Fruit fly (Drosophila melanogaster) whole organism, pupa: Measurements from ENCODE around the gene mkg-p.
A peak's percentile ranks its signal among the peaks of the same experiment; 100 is the strongest.

Source experiments
- CG10348 ChIP-seq: fragments of 200-800 bp; sonication (Bioruptor generic); IDR thresholded peaks from 2 replicates; pipeline ENCODE4 v1.3.6; 2022; ENCODE audit warnings: missing biosample characterization, missing genetic modification characterization
- CG12605 ChIP-seq: fragments of 200-800 bp; sonication (Bioruptor generic); IDR thresholded peaks from 2 replicates; pipeline ENCODE4 v1.3.6; 2022; ENCODE audit warnings: missing biosample characterization, missing genetic modification characterization
- CG13204 ChIP-seq: fragments of 200-800 bp; sonication (Bioruptor generic); optimal IDR thresholded peaks from 2 replicates; lab custom pipeline; 2018; ENCODE audit warnings: missing biosample characterization, mild to moderate bottlenecking, missing genetic modification characterization, moderate library complexity
- CG14655 ChIP-seq: fragments of 200-800 bp; sonication (Bioruptor generic); optimal IDR thresholded peaks from 3 replicates; lab custom pipeline; 2017; ENCODE audit warnings: mild to moderate bottlenecking, missing biosample characterization, missing genetic modification reagents, missing genetic modification characterization
- CG15710 ChIP-seq: fragments of 200-800 bp; sonication (Bioruptor generic); optimal IDR thresholded peaks from 2 replicates; lab custom pipeline; 2018; ENCODE audit warnings: missing biosample characterization, mild to moderate bottlenecking, missing genetic modification characterization, moderate library complexity
- CG17806 ChIP-seq: fragments of 200-800 bp; sonication (Bioruptor generic); optimal IDR thresholded peaks from 2 replicates; lab custom pipeline; 2018; ENCODE audit warnings: missing biosample characterization, mild to moderate bottlenecking, missing genetic modification characterization, moderate library complexity
- CG32121 ChIP-seq: fragments of 200-800 bp; sonication (Bioruptor generic); IDR thresholded peaks from 2 replicates; pipeline ENCODE4 v1.3.6; 2022; ENCODE audit warnings: missing biosample characterization, missing genetic modification characterization
- CG34367 ChIP-seq: fragments of 200-800 bp; sonication (Bioruptor generic); optimal IDR thresholded peaks from 2 replicates; lab custom pipeline; 2018; ENCODE audit warnings: missing biosample characterization, mild to moderate bottlenecking, missing genetic modification characterization
- CG4496 ChIP-seq: fragments of 200-800 bp; sonication (Bioruptor generic); IDR thresholded peaks from 3 replicates; pipeline ENCODE4 v1.3.6; 2022; ENCODE audit warnings: missing biosample characterization, missing genetic modification characterization
- CG8159 ChIP-seq: fragments of 200-800 bp; sonication (Bioruptor generic); optimal IDR thresholded peaks from 3 replicates; lab custom pipeline; 2018; ENCODE audit warnings: missing biosample characterization, mild to moderate bottlenecking, missing genetic modification characterization, moderate library complexity
- CG8301 ChIP-seq: fragments of 200-800 bp; sonication (Bioruptor generic); optimal IDR thresholded peaks from 2 replicates; lab custom pipeline; 2018; ENCODE audit warnings: missing biosample characterization, mild to moderate bottlenecking, missing genetic modification characterization
- CG9948 ChIP-seq: fragments of 200-800 bp; sonication (Bioruptor generic); optimal IDR thresholded peaks from 2 replicates; lab custom pipeline; 2018; ENCODE audit warnings: missing biosample characterization, mild to moderate bottlenecking, missing genetic modification characterization, moderate library complexity
- D1 ChIP-seq: fragments of 200-800 bp; sonication (Bioruptor generic); optimal IDR thresholded peaks from 2 replicates; lab custom pipeline; 2018; ENCODE audit warnings: missing biosample characterization, mild to moderate bottlenecking, missing genetic modification characterization, moderate library complexity
- EcR ChIP-seq: fragments of 200-800 bp; sonication (Bioruptor generic); optimal IDR thresholded peaks from 3 replicates; lab custom pipeline; 2019; ENCODE audit warnings: missing biosample characterization, missing genetic modification characterization, mild to moderate bottlenecking, moderate library complexity, missing genetic modification reagents
- Ets98B ChIP-seq: fragments of 200-800 bp; sonication (Bioruptor generic); IDR thresholded peaks from 2 replicates; pipeline ENCODE4 v1.3.6; 2022; ENCODE audit warnings: missing biosample characterization, missing genetic modification characterization
- Pif1A ChIP-seq: fragments of 200-800 bp; sonication (Bioruptor generic); optimal IDR thresholded peaks from 3 replicates; lab custom pipeline; 2016; ENCODE audit warnings: missing biosample characterization, missing genetic modification characterization
- Pif1B ChIP-seq: fragments of 200-800 bp; sonication (Bioruptor generic); optimal IDR thresholded peaks from 3 replicates; lab custom pipeline; 2016; ENCODE audit warnings: missing biosample characterization, missing genetic modification characterization
- Snoo ChIP-seq: fragments of 200-800 bp; sonication (Bioruptor generic); optimal IDR thresholded peaks from 3 replicates; lab custom pipeline; 2017; ENCODE audit warnings: missing biosample characterization, mild to moderate bottlenecking, missing genetic modification characterization, inconsistent platforms
- fd96Ca ChIP-seq: fragments of 200-800 bp; sonication (Bioruptor generic); IDR thresholded peaks from 3 replicates; pipeline ENCODE4 v1.3.6; 2022; ENCODE audit warnings: missing biosample characterization, missing genetic modification characterization
- gl ChIP-seq: fragments of 200-800 bp; sonication (Bioruptor generic); optimal IDR thresholded peaks from 2 replicates; lab custom pipeline; 2018; ENCODE audit warnings: missing biosample characterization, mild to moderate bottlenecking, missing genetic modification characterization
- rn ChIP-seq: fragments of 200-800 bp; sonication (Bioruptor generic); IDR thresholded peaks from 2 replicates; pipeline ENCODE4 v1.3.6; 2022; ENCODE audit warnings: missing biosample characterization, missing genetic modification characterization

mkg-p gene

DNA sequence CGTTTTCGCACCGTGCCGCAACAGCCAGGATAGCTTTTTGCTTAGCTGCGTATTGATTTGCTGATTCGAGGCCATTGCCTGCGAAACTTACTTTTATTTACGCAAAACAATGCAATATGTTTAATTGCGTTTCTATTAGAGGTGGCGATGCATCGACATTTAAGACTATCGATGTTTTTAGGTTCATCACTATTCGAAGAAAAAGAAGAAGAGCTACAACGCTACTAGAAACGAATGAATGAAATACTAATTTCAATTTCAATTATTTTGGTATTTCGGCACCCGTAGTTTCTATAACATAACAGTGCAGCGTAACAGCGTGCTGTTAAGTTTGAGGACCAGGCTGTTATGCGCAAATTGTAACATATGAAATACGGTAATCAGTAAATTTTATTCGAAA, at the start of gene mkg-p, which contains the start of the genes Tpt and CG13667:
mkg-p (minus strand) TSS at position 155 of the 400 bp plus-strand sequence.
Tpt (minus strand) TSS at position 155 of the 400 bp plus-strand sequence.
CG13667 (plus strand) TSS at position 332 of the 400 bp plus-strand sequence.
- TF ChIP-seq CG34367 (tag; lab: Kevin White, UChicago) = no peak
- peak; percentile 27; the same call in 1 of the 3 replicates for TF ChIP-seq CG4496
- TF ChIP-seq CG17806 (tag; lab: Kevin White, UChicago) = no peak
- no peak for TF ChIP-seq CG10348 (GFP tag; lab: Robert Waterston, UW)

DNA sequence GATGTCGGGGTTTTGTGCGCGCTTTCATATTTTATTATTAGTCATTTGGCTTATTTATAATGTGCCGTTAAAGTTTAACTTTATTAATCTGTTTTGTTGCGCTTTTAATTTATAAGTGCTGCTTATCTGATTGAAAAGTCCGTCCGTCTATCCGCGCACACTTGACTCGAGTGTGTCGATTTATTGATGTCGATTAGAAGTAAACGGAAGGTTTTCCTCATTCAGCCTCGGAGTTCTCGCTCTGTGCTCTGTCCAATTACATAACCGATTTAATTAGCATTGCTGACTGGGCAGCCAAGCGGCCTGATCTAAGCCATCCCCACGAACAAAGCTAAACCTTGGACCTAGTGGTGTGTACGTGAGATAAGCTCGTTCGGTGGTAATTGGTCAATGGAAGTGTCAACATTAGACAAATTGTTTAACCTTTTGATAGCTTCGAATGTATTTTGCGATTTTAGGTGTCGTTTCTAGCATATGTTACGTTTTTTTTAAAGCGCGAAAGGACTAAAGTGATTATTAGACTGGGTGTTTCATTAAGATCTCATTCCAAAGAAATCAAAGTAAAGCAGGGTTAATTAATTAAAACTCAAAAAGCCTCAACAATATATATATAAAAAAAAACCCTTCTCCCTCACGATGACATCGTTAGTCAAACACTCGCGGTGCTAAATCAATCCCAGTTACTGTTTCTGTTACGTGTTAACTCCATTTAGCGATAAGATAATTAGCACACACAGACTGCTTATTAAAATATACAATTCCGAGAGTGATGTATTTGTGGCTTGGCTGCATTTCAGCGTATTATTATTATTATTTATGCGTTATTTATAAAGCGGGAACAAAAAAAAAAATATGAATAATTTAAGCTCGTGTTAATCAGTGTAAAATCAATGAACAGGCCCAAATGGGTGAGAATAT, 48.6 kb upstream of the mkg-p start:
- peak; percentile 21 for TF ChIP-seq Pif1B (GFP tag; lab: Kevin White, UChicago)
- TF ChIP-seq CG8301 (tag; lab: Kevin White, UChicago) = no peak

DNA sequence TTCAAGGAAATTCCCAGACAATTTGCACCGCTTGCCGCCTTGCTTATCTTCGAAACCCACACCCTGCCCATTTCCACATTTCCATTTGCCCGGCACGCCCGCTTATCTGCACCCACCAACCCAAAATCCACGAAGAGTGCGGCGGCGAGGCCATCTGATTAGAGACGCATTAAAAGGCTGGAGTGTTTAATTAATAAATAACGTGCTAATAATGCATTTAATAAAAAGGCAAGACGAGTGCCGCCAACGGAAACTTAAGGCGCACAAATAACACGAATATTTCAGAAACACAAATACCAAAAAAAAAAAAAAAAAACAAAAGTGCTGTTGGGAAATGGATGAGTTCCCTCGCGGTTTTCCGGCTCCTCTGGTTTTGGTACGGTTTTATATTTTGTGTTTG, 47.9 kb upstream of the mkg-p start:
- TF ChIP-seq CG8159 (tag; lab: Kevin White, UChicago) = no peak
- no peak for TF ChIP-seq CG17806 (tag; lab: Kevin White, UChicago)
- TF ChIP-seq Pif1B (GFP tag; lab: Kevin White, UChicago) = no peak
- TF ChIP-seq CG15710 = no peak
- TF ChIP-seq CG34367 (tag; lab: Kevin White, UChicago) = no peak
- no peak for TF ChIP-seq CG4496
- TF ChIP-seq CG12605 (GFP tag; lab: Robert Waterston, UW) = no peak
- TF ChIP-seq fd96Ca (GFP tag; lab: Robert Waterston, UW) = no peak
- no peak for TF ChIP-seq rn
- no peak for TF ChIP-seq D1
- no peak for TF ChIP-seq CG32121 (GFP tag; lab: Robert Waterston, UW)
- no peak for TF ChIP-seq CG14655 (GFP tag; lab: Kevin White, UChicago)
- no peak for TF ChIP-seq EcR (GFP tag; lab: Kevin White, UChicago)
- no peak for TF ChIP-seq CG8301 (tag; lab: Kevin White, UChicago)
- TF ChIP-seq CG9948 (tag; lab: Kevin White, UChicago) = no peak
- TF ChIP-seq gl = no peak
- no peak for TF ChIP-seq Snoo
- no peak for TF ChIP-seq CG10348 (GFP tag; lab: Robert Waterston, UW)

DNA sequence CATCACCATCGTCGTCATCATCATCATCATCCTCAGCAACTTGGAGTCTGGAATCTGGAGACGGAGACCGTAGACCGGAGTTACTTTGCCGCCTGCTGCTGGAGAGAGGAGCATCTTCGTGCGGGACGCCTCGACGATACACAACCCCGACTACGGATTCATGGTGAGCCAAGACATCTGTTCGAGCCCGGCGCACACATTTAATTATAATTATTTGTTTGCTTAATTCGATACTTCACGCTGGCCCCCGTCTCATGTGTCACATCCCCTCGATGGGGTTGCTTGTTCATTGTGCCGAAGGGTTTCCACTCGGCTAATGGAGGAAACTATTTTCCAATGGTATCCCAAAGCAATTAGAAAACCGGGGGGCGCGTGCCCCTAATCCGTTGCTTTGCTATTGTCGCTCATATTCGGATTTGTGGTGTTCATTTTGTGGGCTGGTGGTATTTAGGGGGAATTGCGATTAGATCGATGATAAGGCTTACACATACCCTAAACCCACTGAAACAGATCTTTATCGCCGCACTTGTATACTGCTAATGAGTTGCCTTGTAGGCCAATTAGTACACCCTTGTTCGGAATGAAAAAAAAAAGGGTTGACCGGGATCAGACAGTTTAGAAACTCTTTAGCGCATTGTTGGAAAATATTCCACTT, 47.0 kb upstream of the mkg-p start:
- TF ChIP-seq Ets98B = no peak
- no peak for TF ChIP-seq CG8159 (tag; lab: Kevin White, UChicago)
- TF ChIP-seq CG4496 = no peak
- TF ChIP-seq Pif1A (GFP tag; lab: Kevin White, UChicago) = no peak
- no peak for TF ChIP-seq CG13204 (GFP tag; lab: Kevin White, UChicago)
- TF ChIP-seq, all 21 proteins: peak for 0

DNA sequence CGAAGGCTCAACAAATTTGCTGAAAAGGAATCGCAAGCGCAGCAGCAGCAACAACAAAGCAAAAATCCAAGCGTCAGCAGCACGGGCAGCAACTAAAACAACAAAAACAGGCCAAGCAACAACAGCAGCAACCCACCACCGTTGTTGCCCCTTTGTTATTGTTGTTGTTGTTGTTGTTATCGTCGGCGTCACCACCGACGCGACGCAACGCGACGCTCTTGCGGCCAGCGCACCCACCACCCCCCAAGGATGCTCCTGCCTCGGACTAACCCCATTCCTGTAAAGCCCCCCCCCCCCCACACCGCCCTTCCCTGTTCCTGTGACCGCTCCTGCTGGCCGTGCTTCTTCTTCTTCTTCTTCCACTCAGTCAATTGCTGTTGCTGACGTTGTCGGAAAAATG, 45.7 kb upstream of the mkg-p start:
- TF ChIP-seq CG13204 (GFP tag; lab: Kevin White, UChicago) (peak; percentile 79), Pif1A (GFP tag; lab: Kevin White, UChicago) (no peak), CG4496 (0 out of 3 replicates have a peak, but pooled peaks have one; percentile 23)
- TF ChIP-seq, all 21 proteins: peak for 2

DNA sequence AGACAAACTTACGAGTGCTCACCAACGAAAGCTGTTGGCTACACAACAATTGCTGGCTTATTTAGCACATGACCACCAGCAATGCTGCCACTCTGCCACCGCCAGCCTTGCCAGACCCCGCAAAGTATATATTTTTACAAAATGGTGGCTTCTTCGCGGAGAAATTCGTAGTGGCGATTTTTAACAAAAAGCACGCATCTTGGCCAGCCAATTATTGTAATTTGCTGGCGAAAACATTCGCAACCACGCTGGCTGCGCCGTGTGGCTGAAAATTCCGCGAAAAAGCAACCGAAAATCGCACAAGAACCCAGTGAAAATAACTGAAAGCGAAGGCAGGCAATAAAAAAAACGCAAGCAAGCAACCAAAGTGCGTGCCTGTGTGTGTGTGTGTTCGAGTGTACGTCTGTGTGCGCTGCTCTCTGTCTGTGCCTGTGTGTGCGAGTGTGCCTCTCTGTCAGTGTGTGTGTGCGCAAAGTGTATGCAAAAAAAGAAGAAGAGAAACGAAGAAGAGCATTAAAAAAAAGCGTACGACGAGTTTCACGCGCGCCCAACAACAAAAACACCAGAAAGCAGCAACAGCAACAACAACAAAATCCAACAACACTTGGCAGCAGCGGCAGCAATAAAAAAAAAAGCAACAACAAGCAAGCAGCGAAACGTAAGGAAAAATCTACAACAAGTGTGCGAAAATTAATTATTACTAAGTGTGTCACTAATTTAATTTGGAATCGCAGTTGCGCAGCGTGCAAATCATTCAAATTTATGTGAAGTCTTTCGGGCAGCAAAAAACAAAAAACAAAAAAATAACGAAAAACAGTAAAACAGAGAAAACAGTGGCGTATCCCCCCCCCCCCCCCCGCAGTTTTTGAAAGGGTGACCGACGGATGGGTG, 45.0 kb upstream of the mkg-p start, which contains the start of gene Gug:
Gug (plus strand) TSS at position 123 of the 891 bp plus-strand sequence.
- peak; percentile 95 for TF ChIP-seq CG8301 (tag; lab: Kevin White, UChicago)
- peak; percentile 89 for TF ChIP-seq CG9948 (tag; lab: Kevin White, UChicago)
- peak; percentile 87 for TF ChIP-seq Snoo
- TF ChIP-seq CG14655 (GFP tag; lab: Kevin White, UChicago) = peak; percentile 97
- TF ChIP-seq CG10348 (GFP tag; lab: Robert Waterston, UW) = peak; percentile 47; the same call in 1 of the 2 replicates
- peak; percentile 97 for TF ChIP-seq CG32121 (GFP tag; lab: Robert Waterston, UW)
- peak; percentile 93 for TF ChIP-seq CG8159 (tag; lab: Kevin White, UChicago)
- peak; percentile 98 for TF ChIP-seq CG4496
- TF ChIP-seq Pif1B (GFP tag; lab: Kevin White, UChicago) = peak; percentile 95
- TF ChIP-seq Pif1A (GFP tag; lab: Kevin White, UChicago) = peak; percentile 97
- TF ChIP-seq D1 = peak; percentile 72
- peak; percentile 97 for TF ChIP-seq Ets98B
- peak; percentile 99 for TF ChIP-seq CG12605 (GFP tag; lab: Robert Waterston, UW)
- TF ChIP-seq CG15710 = peak; percentile 95
- peak; percentile 99 for TF ChIP-seq CG34367 (tag; lab: Kevin White, UChicago)
- TF ChIP-seq CG13204 (GFP tag; lab: Kevin White, UChicago) = peak; percentile 99
- TF ChIP-seq fd96Ca (GFP tag; lab: Robert Waterston, UW) = peak; percentile 97
- peak; percentile 99 for TF ChIP-seq gl
- peak; percentile 58 for TF ChIP-seq EcR (GFP tag; lab: Kevin White, UChicago)
- TF ChIP-seq CG17806 (tag; lab: Kevin White, UChicago) = peak; percentile 94
- TF ChIP-seq rn = peak; percentile 91
- TF ChIP-seq, all 21 proteins: peak for 21
